Fruit fly (Drosophila melanogaster): ENCODE results near the gene CG13737.
A peak's percentile ranks its signal among the peaks of the same experiment; 100 is the strongest.

Gene CG13737

DNA sequence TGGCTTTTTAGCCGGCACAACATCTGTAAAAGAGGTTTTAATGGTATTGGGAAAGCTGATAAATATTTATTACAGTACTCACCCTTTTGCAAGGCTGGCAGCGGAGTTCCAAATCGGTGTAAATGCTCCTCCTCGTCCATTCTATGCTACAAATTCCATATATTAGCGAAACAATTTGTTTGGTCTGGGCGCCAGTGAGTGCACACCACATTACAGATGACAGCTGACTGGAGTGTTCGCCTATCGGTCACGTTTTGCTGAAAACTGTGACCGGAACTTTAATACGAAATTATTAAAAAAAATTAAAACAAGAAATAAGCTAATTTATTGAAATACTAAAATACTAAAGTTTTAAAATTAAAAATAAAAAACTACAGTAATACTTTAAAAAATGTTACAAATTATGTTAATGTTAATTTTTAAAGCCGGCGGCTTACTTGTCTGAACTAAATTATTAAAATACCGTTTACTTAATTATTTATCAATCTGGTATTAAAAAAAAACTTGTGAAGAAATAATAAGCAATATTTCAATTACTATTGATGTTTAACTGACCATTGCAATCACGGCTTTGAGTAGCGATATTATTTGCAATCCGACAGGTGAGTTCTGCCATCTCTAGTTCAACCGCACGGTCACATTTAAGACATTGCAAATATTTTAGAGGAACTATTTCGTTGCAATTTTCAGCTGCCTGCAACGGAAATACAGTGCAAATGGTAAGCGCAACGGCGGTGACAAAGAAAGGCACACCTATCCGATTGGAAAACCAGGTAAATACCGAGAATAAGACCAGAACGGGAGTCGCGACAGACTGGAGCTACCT, 50.2 kb downstream of the CG13737 start, which contains the start of the genes CG8833 and DCTN1-p150 (continued):
- TF ChIP-seq CG10565 (GFP tag; optimal IDR thresholded peaks at IDR 0.05) (no peak), B-H1 (GFP tag; IDR thresholded peaks at IDR 0.05) (no peak; the same call in 2 of the 3 replicates), HHEX (GFP tag; optimal IDR thresholded peaks at IDR 0.05) (no peak), MBD-R2 (GFP tag; IDR thresholded peaks at IDR 0.05) (peak; percentile 68), HmgD (GFP tag; optimal IDR thresholded peaks at IDR 0.05) (no peak), ewg (GFP tag; optimal IDR thresholded peaks at IDR 0.05) (no peak), usp (GFP tag; optimal IDR thresholded peaks at IDR 0.05) (no peak), CG8281 (tag; optimal IDR thresholded peaks at IDR 0.05) (no peak), NK7.1 (GFP tag; optimal IDR thresholded peaks at IDR 0.05) (no peak), Vsx1 (GFP tag; optimal IDR thresholded peaks at IDR 0.05) (no peak), CG3407 (GFP tag; optimal IDR thresholded peaks at IDR 0.05) (no peak), gsb (GFP tag; IDR thresholded peaks at IDR 0.05) (no peak), slp2 (GFP tag; optimal IDR thresholded peaks at IDR 0.05) (peak; percentile 10), CG6791 (GFP tag; IDR thresholded peaks at IDR 0.05; ENCODE audit: partially characterized antibody) (no peak), trh (GFP tag; optimal IDR thresholded peaks at IDR 0.05) (no peak), lbe (GFP tag; optimal IDR thresholded peaks at IDR 0.05) (no peak), CG2199 (GFP tag; IDR thresholded peaks at IDR 0.05) (no peak), CTCF (GFP tag; optimal IDR thresholded peaks at IDR 0.05) (no peak), Gug (GFP tag; IDR thresholded peaks at IDR 0.05) (peak; percentile 43; the same call in 1 of the 4 replicates), trem (tag; optimal IDR thresholded peaks at IDR 0.05) (peak; percentile 34), CG11085 (GFP tag; IDR thresholded peaks at IDR 0.05) (no peak), BtbVII (GFP tag; optimal IDR thresholded peaks at IDR 0.05) (no peak), ken (GFP tag; IDR thresholded peaks at IDR 0.05) (0 out of 3 replicates have a peak, but pooled peaks have one; percentile 18), ci (GFP tag; IDR thresholded peaks at IDR 0.05) (no peak), CG4328 (GFP tag; optimal IDR thresholded peaks at IDR 0.05) (no peak), Hsf (GFP tag; optimal IDR thresholded peaks at IDR 0.05) (peak; percentile 44), zfh1 (GFP tag; IDR thresholded peaks at IDR 0.05) (0 out of 3 replicates have a peak, but pooled peaks have one; percentile 10), HLH4C (GFP tag; IDR thresholded peaks at IDR 0.05; ENCODE audit: partially characterized antibody) (no peak), wdn (GFP tag; IDR thresholded peaks at IDR 0.05) (no peak), lov (optimal IDR thresholded peaks at IDR 0.05) (no peak), lov (GFP tag; IDR thresholded peaks at IDR 0.05) (no peak), sim (GFP tag; IDR thresholded peaks at IDR 0.05) (no peak), hbn (GFP tag; IDR thresholded peaks at IDR 0.05; ENCODE audit: partially characterized antibody) (peak; percentile 22; the same call in 1 of the 2 replicates), CG7786 (GFP tag; optimal IDR thresholded peaks at IDR 0.05) (peak; percentile 51), Hand (GFP tag; optimal IDR thresholded peaks at IDR 0.05) (no peak), Bgb (GFP tag; IDR thresholded peaks at IDR 0.05; ENCODE audit: partially characterized antibody) (peak; percentile 47), sens-2 (GFP tag; IDR thresholded peaks at IDR 0.05) (no peak), Camta (GFP tag; optimal IDR thresholded peaks at IDR 0.05) (peak; percentile 19), odd (GFP tag; optimal IDR thresholded peaks at IDR 0.05) (peak; percentile 41), row (GFP tag; IDR thresholded peaks at IDR 0.05) (peak; percentile 86), CG42726 (GFP tag; IDR thresholded peaks at IDR 0.05; ENCODE audit: partially characterized antibody) (no peak), CG3065 (GFP tag; optimal IDR thresholded peaks at IDR 0.05) (no peak), Sry-δ (GFP tag; optimal IDR thresholded peaks at IDR 0.05) (peak; percentile 81), Eip74EF (GFP tag; optimal IDR thresholded peaks at IDR 0.05) (no peak), Blimp-1 (GFP tag; optimal IDR thresholded peaks at IDR 0.05) (peak; percentile 27), HmgZ (tag; optimal IDR thresholded peaks at IDR 0.05) (peak; percentile 27), bowl (GFP tag; IDR thresholded peaks at IDR 0.05) (no peak), CG9727 (GFP tag; optimal IDR thresholded peaks at IDR 0.05) (peak; percentile 47), CG10543 (GFP tag; optimal IDR thresholded peaks at IDR 0.05) (no peak), caup (GFP tag; optimal IDR thresholded peaks at IDR 0.05; ENCODE audit: severe bottlenecking) (no peak)
